Worm (Caenorhabditis elegans) whole organism, L1 larva: Measurements from ENCODE around the gene mtss-1.

ENCODE experiments used
- unc-62 ChIP-seq: fragments of 150-350 bp; optimal IDR thresholded peaks from 2 replicates; lab custom pipeline; 2014; ENCODE audit warnings: missing biosample characterization, missing genetic modification reagents, missing genetic modification characterization
- zag-1 ChIP-seq: fragments of 150-350 bp; optimal IDR thresholded peaks from 2 replicates; lab custom pipeline; 2014; ENCODE audit warnings: missing biosample characterization, missing genetic modification characterization

DNA sequence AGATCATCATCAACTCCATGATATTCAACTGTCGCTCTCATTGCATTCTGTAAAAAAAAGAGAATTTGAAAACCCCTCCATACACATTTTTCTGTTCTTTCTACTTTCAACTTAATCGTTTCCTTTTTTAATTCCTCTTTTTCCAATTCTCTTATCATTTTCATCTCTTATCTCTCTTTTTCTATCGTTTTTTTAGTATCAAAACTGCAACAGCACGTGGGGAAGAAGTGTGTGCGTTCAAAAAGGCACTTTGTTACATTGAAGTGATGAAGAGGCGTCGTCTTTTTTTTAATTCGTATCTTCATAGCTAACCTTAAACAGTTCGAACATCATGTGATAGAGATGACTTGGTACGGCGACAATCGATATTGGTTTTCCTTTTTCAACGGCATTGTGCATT, 29.0 kb upstream of the mtss-1 start:
- TF ChIP-seq zag-1 (no peak), unc-62 (GFP tag; lab: Kevin White, UChicago) (no peak)
